Worm (Caenorhabditis elegans) whole organism, L1 larva: ENCODE results near the gene citk-1.

Experiments used
- C34B4.2 ChIP-seq: sonication (generic microtip); optimal IDR thresholded peaks from 2 replicates; lab custom pipeline; 2017; ENCODE audit warnings: mild to moderate bottlenecking, missing genetic modification characterization, missing compliant biosample characterization
- Y116A8C.19 ChIP-seq: sonication (generic microtip); optimal IDR thresholded peaks from 2 replicates; lab custom pipeline; 2016; ENCODE audit warnings: missing compliant biosample characterization, missing genetic modification characterization, borderline replicate concordance
- aha-1 ChIP-seq: fragments of 150-350 bp; optimal IDR thresholded peaks from 2 replicates; lab custom pipeline; 2014; ENCODE audit warnings: missing biosample characterization, missing genetic modification characterization
- aly-2 ChIP-seq: fragments of 150-350 bp; optimal IDR thresholded peaks from 2 replicates; lab custom pipeline; 2014; ENCODE audit warnings: missing biosample characterization, missing genetic modification characterization
- ama-1 ChIP-seq: fragments of 150-350 bp; optimal IDR thresholded peaks from 2 replicates; lab custom pipeline; 2014
- ceh-63 ChIP-seq: fragments of 200-800 bp; sonication (Bioruptor generic); optimal IDR thresholded peaks from 2 replicates; lab custom pipeline; 2018; ENCODE audit warnings: mild to moderate bottlenecking, missing genetic modification characterization, missing compliant biosample characterization
- ceh-8 ChIP-seq: fragments of 200-800 bp; sonication (Bioruptor generic); optimal IDR thresholded peaks from 2 replicates; lab custom pipeline; 2018; ENCODE audit warnings: mild to moderate bottlenecking, missing genetic modification characterization, moderate library complexity, missing compliant biosample characterization
- ceh-88 ChIP-seq: fragments of 200-800 bp; sonication (Bioruptor generic); IDR thresholded peaks from 2 replicates; pipeline ENCODE4 v1.3.6; 2022; ENCODE audit warnings: missing genetic modification characterization, missing compliant biosample characterization
- ceh-90 ChIP-seq: sonication (generic microtip); optimal IDR thresholded peaks from 2 replicates; lab custom pipeline; 2016; ENCODE audit warnings: missing genetic modification characterization, missing compliant biosample characterization
- ces-1 ChIP-seq: fragments of 150-350 bp; optimal IDR thresholded peaks from 2 replicates; lab custom pipeline; 2014; ENCODE audit warnings: missing biosample characterization, missing genetic modification reagents, missing genetic modification characterization
- efl-3 ChIP-seq: fragments of 200-800 bp; sonication (Bioruptor generic); optimal IDR thresholded peaks from 2 replicates; lab custom pipeline; 2018; ENCODE audit warnings: mild to moderate bottlenecking, missing genetic modification characterization, missing compliant biosample characterization
- egl-13 ChIP-seq: sonication (generic microtip); optimal IDR thresholded peaks from 2 replicates; lab custom pipeline; 2016; ENCODE audit warnings: missing genotype, missing genetic modification reagents, missing genetic modification characterization, missing compliant biosample characterization
- elt-2 ChIP-seq: sonication (generic microtip); optimal IDR thresholded peaks from 2 replicates; lab custom pipeline; 2016; ENCODE audit warnings: missing genetic modification characterization, mild to moderate bottlenecking, inconsistent platforms, missing compliant biosample characterization, missing genetic modification reagents
- elt-3 ChIP-seq, 6 experiments: fragments of 150-350 bp in 1 of 6; sonication (generic microtip); optimal IDR thresholded peaks; 2 replicates each; lab custom pipeline; 2017 to 2018; ENCODE audit warnings: missing biosample characterization in 6 of 6, missing genetic modification characterization in 6 of 6, inconsistent platforms in 1 of 6
- fkh-10 ChIP-seq: sonication (generic microtip); optimal IDR thresholded peaks from 2 replicates; lab custom pipeline; 2017; ENCODE audit warnings: missing biosample characterization, missing genetic modification reagents, missing genetic modification characterization
- fkh-8 ChIP-seq: sonication (generic microtip); optimal IDR thresholded peaks from 2 replicates; lab custom pipeline; 2016; ENCODE audit warnings: mild to moderate bottlenecking, missing genetic modification characterization, missing compliant biosample characterization
- hpl-2 ChIP-seq: fragments of 150-350 bp; optimal IDR thresholded peaks from 2 replicates; lab custom pipeline; 2014; ENCODE audit warnings: missing biosample characterization, missing genetic modification reagents, missing genetic modification characterization
- lin-14 ChIP-seq: fragments of 200-800 bp; sonication (Bioruptor generic); optimal IDR thresholded peaks from 2 replicates; lab custom pipeline; 2018; ENCODE audit warnings: mild to moderate bottlenecking, missing genetic modification characterization, moderate library complexity, missing compliant biosample characterization
- lin-15B ChIP-seq: fragments of 150-350 bp; sonication (generic microtip); optimal IDR thresholded peaks from 3 replicates; lab custom pipeline; 2014; ENCODE audit warnings: missing biosample characterization, missing genetic modification characterization
- lin-39 ChIP-seq: fragments of 150-350 bp; optimal IDR thresholded peaks from 2 replicates; lab custom pipeline; 2014; ENCODE audit warnings: missing biosample characterization, missing genetic modification reagents, missing genetic modification characterization
- mdl-1 ChIP-seq, 2 experiments: fragments of 150-350 bp; optimal IDR thresholded peaks; 2 replicates each; lab custom pipeline; 2014 to 2017; ENCODE audit warnings: missing biosample characterization in 2 of 2, missing genetic modification characterization in 2 of 2, inconsistent platforms in 1 of 2
- nhr-19 ChIP-seq: fragments of 200-800 bp; sonication (Bioruptor generic); conservative IDR thresholded peaks from 2 replicates; pipeline ENCODE4 v1.3.6; 2022; ENCODE audit warnings: missing genetic modification characterization, missing compliant biosample characterization
- nhr-20 ChIP-seq: sonication (generic microtip); optimal IDR thresholded peaks from 2 replicates; lab custom pipeline; 2016; ENCODE audit warnings: mild to moderate bottlenecking, missing genetic modification characterization, missing compliant biosample characterization
- nhr-28 ChIP-seq: fragments of 150-350 bp; optimal IDR thresholded peaks from 2 replicates; lab custom pipeline; 2014; ENCODE audit warnings: missing biosample characterization, missing genetic modification characterization
- nhr-76 ChIP-seq: sonication (generic microtip); optimal IDR thresholded peaks from 2 replicates; lab custom pipeline; 2017; ENCODE audit warnings: missing biosample characterization, missing genetic modification characterization
- nhr-77 ChIP-seq: fragments of 150-350 bp; optimal IDR thresholded peaks from 2 replicates; lab custom pipeline; 2014; ENCODE audit warnings: missing biosample characterization, missing genetic modification characterization
- pag-3 ChIP-seq: sonication (generic microtip); optimal IDR thresholded peaks from 2 replicates; lab custom pipeline; 2017; ENCODE audit warnings: missing genetic modification characterization, mild to moderate bottlenecking, missing compliant biosample characterization, antibody characterized with exemption, borderline replicate concordance; ENCODE audit not compliant: insufficient read depth
- pax-3 ChIP-seq: fragments of 200-800 bp; sonication (Bioruptor generic); optimal IDR thresholded peaks from 2 replicates; lab custom pipeline; 2018; ENCODE audit warnings: mild to moderate bottlenecking, missing genetic modification characterization, moderate library complexity, missing compliant biosample characterization
- rnt-1 ChIP-seq: sonication (generic microtip); optimal IDR thresholded peaks from 2 replicates; lab custom pipeline; 2016; ENCODE audit warnings: mild to moderate bottlenecking, missing genetic modification characterization, moderate library complexity, missing compliant biosample characterization
- skn-1 ChIP-seq: fragments of 150-350 bp; optimal IDR thresholded peaks from 2 replicates; lab custom pipeline; 2014; ENCODE audit warnings: missing biosample characterization, missing genetic modification characterization
- snpc-4 ChIP-seq: fragments of 150-350 bp; optimal IDR thresholded peaks from 2 replicates; lab custom pipeline; 2014; ENCODE audit warnings: missing biosample characterization, missing genetic modification characterization
- sox-4 ChIP-seq: sonication (generic microtip); optimal IDR thresholded peaks from 2 replicates; lab custom pipeline; 2016; ENCODE audit warnings: missing genetic modification characterization, missing compliant biosample characterization
- sptf-1 ChIP-seq: fragments of 150-350 bp; optimal IDR thresholded peaks from 2 replicates; lab custom pipeline; 2014; ENCODE audit warnings: missing biosample characterization, missing genetic modification characterization
- swsn-7 ChIP-seq: sonication (generic microtip); optimal IDR thresholded peaks from 2 replicates; lab custom pipeline; 2016; ENCODE audit warnings: missing genetic modification characterization, missing compliant biosample characterization
- tlp-1 ChIP-seq: fragments of 150-350 bp; optimal IDR thresholded peaks from 2 replicates; lab custom pipeline; 2014; ENCODE audit warnings: missing biosample characterization, missing genetic modification characterization
- unc-30 ChIP-seq: sonication (generic microtip); optimal IDR thresholded peaks from 2 replicates; lab custom pipeline; 2017; ENCODE audit warnings: missing biosample characterization, missing genetic modification characterization
- unc-62 ChIP-seq: fragments of 150-350 bp; optimal IDR thresholded peaks from 2 replicates; lab custom pipeline; 2014; ENCODE audit warnings: missing biosample characterization, missing genetic modification reagents, missing genetic modification characterization
- vab-15 ChIP-seq: sonication (generic microtip); optimal IDR thresholded peaks from 2 replicates; lab custom pipeline; 2017; ENCODE audit warnings: missing genotype, mild to moderate bottlenecking, missing genetic modification characterization, missing compliant biosample characterization
- zag-1 ChIP-seq: fragments of 150-350 bp; optimal IDR thresholded peaks from 2 replicates; lab custom pipeline; 2014; ENCODE audit warnings: missing biosample characterization, missing genetic modification characterization
- zip-4 ChIP-seq: fragments of 200-800 bp; sonication (Bioruptor generic); optimal IDR thresholded peaks from 2 replicates; lab custom pipeline; 2018; ENCODE audit warnings: mild to moderate bottlenecking, missing genetic modification characterization, moderate library complexity, missing compliant biosample characterization
- ztf-11 ChIP-seq, 2 experiments: sonication (generic microtip); optimal IDR thresholded peaks; 2 replicates each; lab custom pipeline; 2016 to 2017; ENCODE audit warnings: missing genetic modification characterization in 2 of 2, missing biosample characterization in 1 of 2, missing compliant biosample characterization in 1 of 2
- ztf-4 ChIP-seq: fragments of 150-350 bp; optimal IDR thresholded peaks from 2 replicates; lab custom pipeline; 2014; ENCODE audit warnings: missing biosample characterization, missing genetic modification characterization

The citk-1 gene

ce11 chrII:13964325-13964724 is 55.6 kb downstream of the citk-1 start (continued):
- TF ChIP-seq nhr-76 (tag; lab: Kevin White, UChicago) (no peak), nhr-77 (no peak), ceh-88 (no peak), aly-2 (tag; lab: Kevin White, UChicago) (no peak), vab-15 (no peak), rnt-1 (tag; lab: Kevin White, UChicago) (no peak), ces-1 (no peak), ceh-8 (peak; percentile 17), swsn-7 (tag; lab: Kevin White, UChicago) (peak; percentile 7), fkh-8 (tag; lab: Kevin White, UChicago) (peak; percentile 87), egl-13 (no peak), unc-30 (tag; lab: Kevin White, UChicago) (no peak), fkh-10 (GFP tag; lab: Kevin White, UChicago) (peak; percentile 15), elt-2 (tag; lab: Kevin White, UChicago) (no peak), pag-3 (tag; lab: Kevin White, UChicago) (no peak), C34B4.2 (tag; lab: Kevin White, UChicago) (no peak), sox-4 (tag; lab: Kevin White, UChicago) (no peak), ceh-63 (no peak), efl-3 (GFP tag; lab: Kevin White, UChicago) (no peak), unc-62 (GFP tag; lab: Kevin White, UChicago) (no peak), elt-3 (tag; optimal IDR thresholded peaks at IDR 0.05; lab: Kevin White, UChicago) (no peak), sptf-1 (tag; lab: Kevin White, UChicago) (no peak), lin-14 (no peak), ztf-4 (tag; lab: Kevin White, UChicago) (no peak), pax-3 (tag; lab: Kevin White, UChicago) (no peak), nhr-19 (GFP tag; lab: Robert Waterston, UW) (no peak), skn-1 (tag; lab: Kevin White, UChicago) (no peak), mdl-1 (tag; optimal IDR thresholded peaks at IDR 0.05; lab: Kevin White, UChicago) (no peak), snpc-4 (no peak), ama-1 (lab: Kevin White, UChicago) (no peak), lin-15B (tag; lab: Kevin White, UChicago) (no peak), zip-4 (no peak), zag-1 (no peak), ztf-11 (tag; optimal IDR thresholded peaks at IDR 0.05; lab: Kevin White, UChicago) (no peak), ceh-90 (no peak), Y116A8C.19 (tag; lab: Kevin White, UChicago) (no peak), nhr-20 (peak; percentile 2), lin-39 (tag; lab: Kevin White, UChicago) (no peak), nhr-28 (no peak), aha-1 (tag; lab: Kevin White, UChicago) (no peak), hpl-2 (GFP tag; lab: Kevin White, UChicago) (no peak), tlp-1 (tag; lab: Kevin White, UChicago) (no peak)
